Fruit fly (Drosophila melanogaster) whole organism, wandering third instar larva: ENCODE results near the gene CG6693.

Experiments used
- Abd-B ChIP-seq: fragments of >200 bp; optimal IDR thresholded peaks from 2 replicates; lab custom pipeline; 2017; ENCODE audit warnings: missing biosample characterization, missing genetic modification characterization
- HLH106 ChIP-seq: fragments of 200-800 bp; optimal IDR thresholded peaks from 3 replicates; lab custom pipeline; 2019; ENCODE audit warnings: missing biosample characterization, mild to moderate bottlenecking, missing genetic modification characterization, moderate library complexity
- OdsH ChIP-seq: fragments of 200-800 bp; sonication (Bioruptor generic); optimal IDR thresholded peaks from 2 replicates; lab custom pipeline; 2016; ENCODE audit warnings: missing biosample characterization, mild to moderate bottlenecking, missing genetic modification characterization
- Rel ChIP-seq, 2 experiments: fragments of 200-800 bp; sonication (Bioruptor generic) in 1 of 2; optimal IDR thresholded peaks; 2 replicates in 1 of 2; 3 replicates in 1 of 2; lab custom pipeline; 2016 to 2019; ENCODE audit warnings: mild to moderate bottlenecking in 2 of 2, missing biosample characterization in 2 of 2, missing genetic modification characterization in 2 of 2, moderate library complexity in 1 of 2
- pan ChIP-seq: fragments of >200 bp; optimal IDR thresholded peaks from 2 replicates; lab custom pipeline; 2017

DNA sequence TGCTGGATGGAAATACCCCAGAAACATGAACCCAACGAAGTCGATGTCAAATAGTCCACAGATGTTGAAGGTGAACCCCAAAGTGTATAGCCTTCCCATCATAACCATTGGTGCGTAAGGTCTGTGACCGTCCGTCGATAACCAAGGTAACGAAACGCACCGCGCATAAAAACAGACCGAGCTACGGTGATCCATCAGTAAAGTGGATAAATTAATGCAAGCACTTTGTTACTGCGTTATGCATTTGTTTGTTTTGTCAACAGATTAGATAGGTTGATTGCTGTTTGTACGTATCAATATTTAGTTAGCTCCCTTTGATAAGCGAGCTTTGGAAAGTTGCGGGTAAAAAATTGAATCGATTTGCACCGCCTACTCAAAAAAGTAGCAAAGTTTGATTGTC, 43.1 kb downstream of the CG6693 start:
- TF ChIP-seq HLH106 (no peak), OdsH (no peak), Abd-B (GFP tag; lab: Kevin White, UChicago) (no peak), Rel (GFP tag; optimal IDR thresholded peaks at IDR 0.05; lab: Kevin White, UChicago) (no peak), Rel (tag; optimal IDR thresholded peaks at IDR 0.05; lab: Kevin White, UChicago) (no peak), pan (lab: Kevin White, UChicago) (no peak)
